Fruit fly (Drosophila melanogaster) whole organism, pupa: Measurements from ENCODE around the gene SKIP.
A peak's percentile ranks its signal among the peaks of the same experiment; 100 is the strongest.

Source experiments
- CG8301 ChIP-seq: fragments of 200-800 bp; sonication (Bioruptor generic); optimal IDR thresholded peaks from 2 replicates; lab custom pipeline; 2018; ENCODE audit warnings: missing biosample characterization, mild to moderate bottlenecking, missing genetic modification characterization
- D1 ChIP-seq: fragments of 200-800 bp; sonication (Bioruptor generic); optimal IDR thresholded peaks from 2 replicates; lab custom pipeline; 2018; ENCODE audit warnings: missing biosample characterization, mild to moderate bottlenecking, missing genetic modification characterization, moderate library complexity
- fd96Ca ChIP-seq: fragments of 200-800 bp; sonication (Bioruptor generic); IDR thresholded peaks from 3 replicates; pipeline ENCODE4 v1.3.6; 2022; ENCODE audit warnings: missing biosample characterization, missing genetic modification characterization

- no peak for TF ChIP-seq fd96Ca (GFP tag; lab: Robert Waterston, UW)
- TF ChIP-seq CG8301, result peak; percentile 26
- TF ChIP-seq D1, result no peak
These were observed 14.6 kb downstream of the SKIP start for dm6 chr3R:22148274-22148673.
